Worm (Caenorhabditis elegans): ENCODE data around the gene T13C2.2.
A peak's percentile ranks its signal among the peaks of the same experiment; 100 is the strongest.

- TF ChIP-seq ZK546.5 (tag; optimal IDR thresholded peaks at IDR 0.05) (no peak), skn-1 (tag; optimal IDR thresholded peaks at IDR 0.05) (no peak), lsy-2 (tag; optimal IDR thresholded peaks at IDR 0.05) (peak in 1 of 2 experiments; percentile 84), ama-1 (optimal IDR thresholded peaks at IDR 0.05) (no peak), nhr-77 (tag; optimal IDR thresholded peaks at IDR 0.05) (no peak), rbr-2 (tag; optimal IDR thresholded peaks at IDR 0.05) (peak; percentile 49), cey-2 (tag; optimal IDR thresholded peaks at IDR 0.05; ENCODE audit: borderline replicate concordance, insufficient read depth) (no peak), zfp-3 (GFP tag; conservative IDR thresholded peaks at IDR 0.05) (no peak), daf-16 (GFP tag; optimal IDR thresholded peaks at IDR 0.05) (no peak), daf-16 (tag; optimal IDR thresholded peaks at IDR 0.05) (peak; percentile 32)
These were observed 15.5 kb upstream of the T13C2.2 start, which contains the start of gene ssup-72 for ce11 chrII:6776418-6777034.
